Fruit fly (Drosophila melanogaster) whole organism: ENCODE measurements around the gene BBS5.

Source experiments
- CG8478 ChIP-seq: fragments of >200 bp; optimal IDR thresholded peaks from 2 replicates; lab custom pipeline; 2018; ENCODE audit warnings: inconsistent platforms
- Dll ChIP-seq: fragments of >200 bp; optimal IDR thresholded peaks from 2 replicates; lab custom pipeline; 2017
- EcR ChIP-seq, 2 experiments: fragments of >200 bp; optimal IDR thresholded peaks; 2 replicates each; lab custom pipeline; 2017; ENCODE audit warnings: missing biosample characterization in 2 of 2, missing genetic modification characterization in 2 of 2, missing genetic modification reagents in 2 of 2
- pan ChIP-seq: fragments of >200 bp; optimal IDR thresholded peaks from 2 replicates; lab custom pipeline; 2017
- psq ChIP-seq: fragments of >200 bp; optimal IDR thresholded peaks from 2 replicates; lab custom pipeline; 2017
- usp ChIP-seq: fragments of >200 bp; optimal IDR thresholded peaks from 2 replicates; lab custom pipeline; 2017; ENCODE audit warnings: missing biosample characterization, missing genetic modification characterization, mixed read lengths

The BBS5 gene

dm6 chr3R:4858018-4858417, 41.9 kb downstream of the BBS5 start:
- TF ChIP-seq psq (lab: Kevin White, UChicago): no peak
- no peak for TF ChIP-seq EcR (GFP tag; optimal IDR thresholded peaks at IDR 0.05; lab: Kevin White, UChicago)
- no peak for TF ChIP-seq usp (GFP tag; lab: Kevin White, UChicago)
- TF ChIP-seq CG8478 (lab: Kevin White, UChicago): no peak
- no peak for TF ChIP-seq Dll (lab: Kevin White, UChicago)
- TF ChIP-seq pan (lab: Kevin White, UChicago): no peak

dm6 chr3R:4858508-4859275, 42.6 kb downstream of the BBS5 start:
- TF ChIP-seq usp (GFP tag; lab: Kevin White, UChicago): no peak
- no peak for TF ChIP-seq CG8478 (lab: Kevin White, UChicago)
- no peak for TF ChIP-seq EcR (GFP tag; optimal IDR thresholded peaks at IDR 0.05; lab: Kevin White, UChicago)
- no peak for TF ChIP-seq Dll (lab: Kevin White, UChicago)
- no peak for TF ChIP-seq psq (lab: Kevin White, UChicago)
- TF ChIP-seq pan (lab: Kevin White, UChicago): no peak

- TF ChIP-seq usp (GFP tag; lab: Kevin White, UChicago): no peak
- TF ChIP-seq psq (lab: Kevin White, UChicago): no peak
- no peak for TF ChIP-seq EcR (GFP tag; optimal IDR thresholded peaks at IDR 0.05; lab: Kevin White, UChicago)
- TF ChIP-seq CG8478 (lab: Kevin White, UChicago): no peak
Observed at dm6 chr3R:4861144-4861543, 45.0 kb downstream of the BBS5 start.

dm6 chr3R:4863825-4864224, 47.7 kb downstream of the BBS5 start:
- TF ChIP-seq usp (GFP tag; lab: Kevin White, UChicago) (no peak), Dll (lab: Kevin White, UChicago) (no peak), psq (lab: Kevin White, UChicago) (no peak), CG8478 (lab: Kevin White, UChicago) (no peak), EcR (GFP tag; optimal IDR thresholded peaks at IDR 0.05; lab: Kevin White, UChicago) (no peak), pan (lab: Kevin White, UChicago) (no peak)

dm6 chr3R:4864901-4865601, 48.9 kb downstream of the BBS5 start:
- TF ChIP-seq pan (lab: Kevin White, UChicago) (no peak), EcR (GFP tag; optimal IDR thresholded peaks at IDR 0.05; lab: Kevin White, UChicago) (no peak), psq (lab: Kevin White, UChicago) (no peak), Dll (lab: Kevin White, UChicago) (no peak), usp (GFP tag; lab: Kevin White, UChicago) (no peak), CG8478 (lab: Kevin White, UChicago) (no peak)

dm6 chr3R:4866073-4866472, 50.0 kb downstream of the BBS5 start:
- no peak for TF ChIP-seq CG8478 (lab: Kevin White, UChicago)
- no peak for TF ChIP-seq usp (GFP tag; lab: Kevin White, UChicago)
- no peak for TF ChIP-seq EcR (GFP tag; optimal IDR thresholded peaks at IDR 0.05; lab: Kevin White, UChicago)
- TF ChIP-seq pan (lab: Kevin White, UChicago): no peak
- no peak for TF ChIP-seq psq (lab: Kevin White, UChicago)
- no peak for TF ChIP-seq Dll (lab: Kevin White, UChicago)

dm6 chr3R:4866916-4867315, 50.8 kb downstream of the BBS5 start:
- TF ChIP-seq EcR (GFP tag; optimal IDR thresholded peaks at IDR 0.05; lab: Kevin White, UChicago): no peak
- no peak for TF ChIP-seq Dll (lab: Kevin White, UChicago)
- no peak for TF ChIP-seq CG8478 (lab: Kevin White, UChicago)
- no peak for TF ChIP-seq psq (lab: Kevin White, UChicago)
- TF ChIP-seq usp (GFP tag; lab: Kevin White, UChicago): no peak
- TF ChIP-seq pan (lab: Kevin White, UChicago): no peak
